Fruit fly (Drosophila melanogaster) whole organism, pupa: ENCODE results near the gene nAChRalpha6.

Experiments
- CG12605 ChIP-seq: fragments of 200-800 bp; sonication (Bioruptor generic); IDR thresholded peaks from 2 replicates; pipeline ENCODE4 v1.3.6; 2022; ENCODE audit warnings: missing biosample characterization, missing genetic modification characterization
- CG15710 ChIP-seq: fragments of 200-800 bp; sonication (Bioruptor generic); optimal IDR thresholded peaks from 2 replicates; lab custom pipeline; 2018; ENCODE audit warnings: missing biosample characterization, mild to moderate bottlenecking, missing genetic modification characterization, moderate library complexity
- CG17806 ChIP-seq: fragments of 200-800 bp; sonication (Bioruptor generic); optimal IDR thresholded peaks from 2 replicates; lab custom pipeline; 2018; ENCODE audit warnings: missing biosample characterization, mild to moderate bottlenecking, missing genetic modification characterization, moderate library complexity
- CG8159 ChIP-seq: fragments of 200-800 bp; sonication (Bioruptor generic); optimal IDR thresholded peaks from 3 replicates; lab custom pipeline; 2018; ENCODE audit warnings: missing biosample characterization, mild to moderate bottlenecking, missing genetic modification characterization, moderate library complexity
- D1 ChIP-seq: fragments of 200-800 bp; sonication (Bioruptor generic); optimal IDR thresholded peaks from 2 replicates; lab custom pipeline; 2018; ENCODE audit warnings: missing biosample characterization, mild to moderate bottlenecking, missing genetic modification characterization, moderate library complexity
- EcR ChIP-seq: fragments of 200-800 bp; sonication (Bioruptor generic); optimal IDR thresholded peaks from 3 replicates; lab custom pipeline; 2019; ENCODE audit warnings: missing biosample characterization, missing genetic modification characterization, mild to moderate bottlenecking, moderate library complexity, missing genetic modification reagents
- Pif1A ChIP-seq: fragments of 200-800 bp; sonication (Bioruptor generic); optimal IDR thresholded peaks from 3 replicates; lab custom pipeline; 2016; ENCODE audit warnings: missing biosample characterization, missing genetic modification characterization

dm6 chr2L:9746236-9747225 lies 139.5 kb downstream of the nAChRalpha6 start, which contains the start of gene Nckx30C:
- TF ChIP-seq CG17806 = no peak
- no peak for TF ChIP-seq CG8159 (tag; lab: Kevin White, UChicago)
- TF ChIP-seq D1 (tag; lab: Kevin White, UChicago) = no peak
- TF ChIP-seq Pif1A = no peak
- no peak for TF ChIP-seq CG15710 (tag; lab: Kevin White, UChicago)
- TF ChIP-seq EcR = no peak
- no peak for TF ChIP-seq CG12605 (GFP tag; lab: Robert Waterston, UW)
